Worm (Caenorhabditis elegans) whole organism, L4 larva: ENCODE data around the gene kqt-1.

ENCODE experiments used
- F49E8.2 ChIP-seq: sonication (generic microtip); optimal IDR thresholded peaks from 2 replicates; lab custom pipeline; 2016; ENCODE audit warnings: missing compliant biosample characterization, mild to moderate bottlenecking, missing genetic modification characterization, borderline replicate concordance
- ama-1 ChIP-seq: fragments of 150-350 bp; optimal IDR thresholded peaks from 2 replicates; lab custom pipeline; 2014; ENCODE audit warnings: inconsistent platforms, mixed read lengths
- dpl-1 ChIP-seq: fragments of 150-350 bp; optimal IDR thresholded peaks from 2 replicates; lab custom pipeline; 2014; ENCODE audit warnings: missing biosample characterization, missing genetic modification reagents, missing genetic modification characterization
- fkh-10 ChIP-seq: fragments of 150-350 bp; optimal IDR thresholded peaks from 2 replicates; lab custom pipeline; 2014; ENCODE audit warnings: missing biosample characterization, missing genetic modification reagents, missing genetic modification characterization
- jun-1 ChIP-seq: fragments of 150-350 bp; optimal IDR thresholded peaks from 2 replicates; lab custom pipeline; 2014; ENCODE audit warnings: missing biosample characterization, missing genetic modification reagents, missing genetic modification characterization
- lin-1 ChIP-seq: fragments of 200-800 bp; sonication (Bioruptor generic); IDR thresholded peaks from 2 replicates; pipeline ENCODE4 v1.3.6; 2022; ENCODE audit warnings: missing genetic modification reagents, missing genetic modification characterization, missing compliant biosample characterization
- lir-3 ChIP-seq: sonication (generic microtip); optimal IDR thresholded peaks from 2 replicates; lab custom pipeline; 2016; ENCODE audit warnings: mild to moderate bottlenecking, missing genetic modification characterization, missing compliant biosample characterization

DNA sequence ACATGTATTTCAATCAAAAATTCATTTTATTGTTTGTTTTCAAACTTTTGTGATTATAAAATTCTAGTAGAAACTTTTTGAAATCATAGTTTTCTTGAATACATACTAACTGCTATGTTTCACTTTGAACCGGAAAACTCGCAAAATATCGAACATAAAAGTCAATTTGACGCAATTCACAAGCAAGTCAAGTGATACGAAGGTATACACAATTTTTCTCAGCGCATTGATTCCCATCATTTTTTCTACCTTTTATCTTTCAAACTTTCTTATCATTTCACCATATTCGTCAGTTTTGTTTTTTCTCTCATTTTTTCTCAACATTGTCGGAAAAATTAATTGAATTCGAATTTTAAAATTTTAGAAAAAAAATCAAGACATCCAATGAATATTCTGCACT is 36.4 kb downstream of the kqt-1 start, which contains the start of gene nhr-173:
- TF ChIP-seq lir-3 = no peak
- no peak for TF ChIP-seq F49E8.2
- no peak for TF ChIP-seq ama-1 (lab: Kevin White, UChicago)
- TF ChIP-seq fkh-10 (GFP tag; lab: Kevin White, UChicago) = no peak
- TF ChIP-seq dpl-1 (GFP tag; lab: Kevin White, UChicago) = no peak
- no peak for TF ChIP-seq lin-1 (GFP tag; lab: Robert Waterston, UW)
- no peak for TF ChIP-seq jun-1
